Worm (Caenorhabditis elegans): ENCODE data around the gene cct-8.

The cct-8 gene

ce11 chrIV:1044287-1044686 lies 49.4 kb downstream of the cct-8 start, which contains the start of gene Y55F3AM.11:
Gene Y55F3AM.11 (minus strand): TSS chrIV:1044387.
- TF ChIP-seq daf-12 (tag; optimal IDR thresholded peaks at IDR 0.05) (no peak), dpl-1 (GFP tag; optimal IDR thresholded peaks at IDR 0.05) (no peak), nhr-28 (tag; optimal IDR thresholded peaks at IDR 0.05) (no peak), ztf-11 (tag; optimal IDR thresholded peaks at IDR 0.05) (no peak), zfp-3 (GFP tag; conservative IDR thresholded peaks at IDR 0.05) (no peak), dmd-8 (GFP tag; IDR thresholded peaks at IDR 0.05) (no peak), ama-1 (optimal IDR thresholded peaks at IDR 0.05) (no peak), T26A8.4 (GFP tag; IDR thresholded peaks at IDR 0.05) (no peak), lin-39 (tag; optimal IDR thresholded peaks at IDR 0.05) (no peak), fkh-10 (GFP tag; optimal IDR thresholded peaks at IDR 0.05) (no peak), ceh-82 (tag; optimal IDR thresholded peaks at IDR 0.05) (no peak)

- TF ChIP-seq nhr-76 (tag; optimal IDR thresholded peaks at IDR 0.05) = no peak
- TF ChIP-seq lin-38 (GFP tag; IDR thresholded peaks at IDR 0.05) = peak; percentile 84
- TF ChIP-seq nhr-11 (tag; optimal IDR thresholded peaks at IDR 0.05) = no peak
- no peak for TF ChIP-seq ZK337.2 (GFP tag; IDR thresholded peaks at IDR 0.05)
- TF ChIP-seq ZK546.5 (tag; optimal IDR thresholded peaks at IDR 0.05) = no peak
Measured at ce11 chrIV:1040537-1040936, 53.2 kb downstream of the cct-8 start.

- TF ChIP-seq gei-8 (GFP tag; optimal IDR thresholded peaks at IDR 0.05) (no peak), hlh-30 (tag; optimal IDR thresholded peaks at IDR 0.05; ENCODE audit: insufficient read depth) (no peak), unc-62 (GFP tag; optimal IDR thresholded peaks at IDR 0.05 in 1 of 2) (peak in 1 of 2 experiments; percentile 96), unc-62 (tag; optimal IDR thresholded peaks at IDR 0.05) (no peak)
Measured at ce11 chrIV:1038516-1038915, 55.2 kb downstream of the cct-8 start.

Measured in whole organism, L4 larva.